Fruit fly (Drosophila melanogaster) whole organism, embryonic: ENCODE measurements around the gene kud.

Source experiments
- Blimp-1 ChIP-seq: fragments of 200-800 bp; sonication (Bioruptor generic); optimal IDR thresholded peaks from 3 replicates; lab custom pipeline; 2018; ENCODE audit warnings: missing biosample characterization, missing genetic modification characterization, mild to moderate bottlenecking, moderate library complexity, missing genetic modification reagents
- CG10979 ChIP-seq: fragments of 200-800 bp; sonication (Bioruptor generic); optimal IDR thresholded peaks from 2 replicates; lab custom pipeline; 2018; ENCODE audit warnings: missing biosample characterization, mild to moderate bottlenecking, missing genetic modification characterization, moderate library complexity
- CG11504 ChIP-seq: fragments of 200-800 bp; sonication (Bioruptor generic); optimal IDR thresholded peaks from 3 replicates; lab custom pipeline; 2019; ENCODE audit warnings: missing biosample characterization, mild to moderate bottlenecking, missing genetic modification characterization, moderate library complexity
- CG11723 ChIP-seq: fragments of 200-800 bp; sonication (Bioruptor generic); optimal IDR thresholded peaks from 2 replicates; lab custom pipeline; 2017; ENCODE audit warnings: missing biosample characterization, mild to moderate bottlenecking, missing genetic modification characterization
- CG13894 ChIP-seq: fragments of 200-800 bp; sonication (Bioruptor generic); optimal IDR thresholded peaks from 3 replicates; lab custom pipeline; 2018; ENCODE audit warnings: missing biosample characterization, mild to moderate bottlenecking, missing genetic modification characterization, moderate library complexity
- CG1603 ChIP-seq: fragments of 200-800 bp; sonication (Bioruptor generic); optimal IDR thresholded peaks from 2 replicates; lab custom pipeline; 2019; ENCODE audit warnings: missing biosample characterization, mild to moderate bottlenecking, missing genetic modification characterization, moderate library complexity
- CG17359 ChIP-seq: fragments of 200-800 bp; sonication (Bioruptor generic); optimal IDR thresholded peaks from 3 replicates; lab custom pipeline; 2018; ENCODE audit warnings: missing biosample characterization, mild to moderate bottlenecking, missing genetic modification characterization, moderate library complexity
- CG17912 ChIP-seq: fragments of 200-800 bp; sonication (Bioruptor generic); optimal IDR thresholded peaks from 2 replicates; lab custom pipeline; 2018; ENCODE audit warnings: missing biosample characterization, mild to moderate bottlenecking, missing genetic modification characterization
- CG2678 ChIP-seq: fragments of 200-800 bp; sonication (Bioruptor generic); optimal IDR thresholded peaks from 3 replicates; lab custom pipeline; 2019; ENCODE audit warnings: missing biosample characterization, mild to moderate bottlenecking, missing genetic modification characterization, moderate library complexity
- CG31441 ChIP-seq: fragments of 200-800 bp; sonication (Bioruptor generic); IDR thresholded peaks from 2 replicates; pipeline ENCODE4 v1.3.6; 2022; ENCODE audit warnings: missing biosample characterization, missing genetic modification characterization
- CG32772 ChIP-seq: fragments of 200-800 bp; sonication (Bioruptor generic); IDR thresholded peaks from 2 replicates; pipeline ENCODE4 v1.3.6; 2022; ENCODE audit warnings: missing biosample characterization, missing genetic modification characterization
- CG8359 ChIP-seq: fragments of 200-800 bp; sonication (Bioruptor generic); optimal IDR thresholded peaks from 2 replicates; lab custom pipeline; 2017; ENCODE audit warnings: missing biosample characterization, mild to moderate bottlenecking, missing genetic modification characterization, borderline replicate concordance
- Drgx ChIP-seq: fragments of 200-800 bp; sonication (Bioruptor generic); IDR thresholded peaks from 2 replicates; pipeline ENCODE4 v1.3.6; 2022; ENCODE audit warnings: missing biosample characterization, missing genetic modification characterization
- HHEX ChIP-seq: fragments of 200-800 bp; sonication (Bioruptor generic); optimal IDR thresholded peaks from 3 replicates; lab custom pipeline; 2017; ENCODE audit warnings: missing biosample characterization, mild to moderate bottlenecking, missing genetic modification characterization, missing genetic modification reagents
- Ptx1 ChIP-seq: fragments of 200-800 bp; sonication (Bioruptor generic); IDR thresholded peaks from 2 replicates; pipeline ENCODE4 v1.3.6; 2022; ENCODE audit warnings: missing biosample characterization, missing genetic modification characterization
- Rfx ChIP-seq: fragments of 200-800 bp; sonication (Bioruptor generic); IDR thresholded peaks from 2 replicates; pipeline ENCODE4 v1.3.6; 2022; ENCODE audit warnings: missing biosample characterization, missing genetic modification characterization
- Rx ChIP-seq: fragments of 200-800 bp; sonication (Bioruptor generic); IDR thresholded peaks from 2 replicates; pipeline ENCODE4 v1.3.6; 2022; ENCODE audit warnings: missing biosample characterization, missing genetic modification characterization
- Sox102F ChIP-seq: fragments of 200-800 bp; sonication (Bioruptor generic); optimal IDR thresholded peaks from 2 replicates; lab custom pipeline; 2018; ENCODE audit warnings: missing biosample characterization, mild to moderate bottlenecking, missing genetic modification characterization, moderate library complexity
- Xbp1 ChIP-seq: fragments of 200-800 bp; sonication (Bioruptor generic); optimal IDR thresholded peaks from 3 replicates; lab custom pipeline; 2016; ENCODE audit warnings: missing biosample characterization, mild to moderate bottlenecking, missing genetic modification characterization
- bigmax ChIP-seq: fragments of 200-800 bp; sonication (Bioruptor generic); optimal IDR thresholded peaks from 2 replicates; lab custom pipeline; 2018; ENCODE audit warnings: missing biosample characterization, mild to moderate bottlenecking, missing genetic modification characterization
- bsh ChIP-seq, 2 experiments: fragments of 200-800 bp; sonication (Bioruptor generic); optimal IDR thresholded peaks; 2 replicates each; lab custom pipeline; 2017 to 2018; ENCODE audit warnings: mild to moderate bottlenecking in 2 of 2, missing biosample characterization in 2 of 2, missing genetic modification characterization in 2 of 2, moderate library complexity in 1 of 2
- cato ChIP-seq: fragments of 200-800 bp; sonication (Bioruptor generic); optimal IDR thresholded peaks from 2 replicates; lab custom pipeline; 2016; ENCODE audit warnings: missing biosample characterization, missing genetic modification characterization, borderline replicate concordance
- cwo ChIP-seq: fragments of 200-800 bp; sonication (Bioruptor generic); optimal IDR thresholded peaks from 3 replicates; lab custom pipeline; 2017; ENCODE audit warnings: missing biosample characterization, missing genetic modification characterization, mild to moderate bottlenecking, moderate library complexity, missing genetic modification reagents
- disco-r ChIP-seq: fragments of 200-800 bp; sonication (Bioruptor generic); optimal IDR thresholded peaks from 2 replicates; lab custom pipeline; 2016; ENCODE audit warnings: missing biosample characterization, missing genetic modification characterization
- dmrt99B ChIP-seq: fragments of 200-800 bp; sonication (Bioruptor generic); optimal IDR thresholded peaks from 2 replicates; lab custom pipeline; 2018; ENCODE audit warnings: missing biosample characterization, mild to moderate bottlenecking, missing genetic modification characterization, moderate library complexity
- fd96Cb ChIP-seq: fragments of 200-800 bp; sonication (Bioruptor generic); optimal IDR thresholded peaks from 2 replicates; lab custom pipeline; 2018; ENCODE audit warnings: missing biosample characterization, mild to moderate bottlenecking, missing genetic modification characterization, moderate library complexity
- gem ChIP-seq: fragments of 200-800 bp; sonication (Bioruptor generic); optimal IDR thresholded peaks from 2 replicates; lab custom pipeline; 2019; ENCODE audit warnings: missing biosample characterization, mild to moderate bottlenecking, missing genetic modification characterization, moderate library complexity
- lilli ChIP-seq: fragments of 200-800 bp; sonication (Bioruptor generic); optimal IDR thresholded peaks from 3 replicates; lab custom pipeline; 2016; ENCODE audit warnings: missing biosample characterization, missing genetic modification characterization
- nmo ChIP-seq: fragments of 200-800 bp; sonication (Bioruptor generic); optimal IDR thresholded peaks from 2 replicates; lab custom pipeline; 2018; ENCODE audit warnings: missing biosample characterization, mild to moderate bottlenecking, missing genetic modification characterization, moderate library complexity
- phol ChIP-seq: fragments of 200-800 bp; sonication (Bioruptor generic); optimal IDR thresholded peaks from 3 replicates; lab custom pipeline; 2018; ENCODE audit warnings: missing biosample characterization, mild to moderate bottlenecking, missing genetic modification characterization, moderate library complexity
- prd ChIP-seq, 3 experiments: fragments of >200 bp in 2 of 3; fragments of 200-800 bp in 1 of 3; sonication (Bioruptor generic) in 1 of 3; optimal IDR thresholded peaks in 2 of 3; IDR thresholded peaks in 1 of 3; 2 replicates in 2 of 3; 3 replicates in 1 of 3; pipeline versions ENCODE4 v1.3.6 to Lab custom; 2017 to 2022; ENCODE audit warnings: missing biosample characterization in 1 of 3, missing genetic modification characterization in 1 of 3
- pzg ChIP-seq: fragments of 200-800 bp; sonication (Bioruptor generic); optimal IDR thresholded peaks from 3 replicates; lab custom pipeline; 2018; ENCODE audit warnings: missing biosample characterization, mild to moderate bottlenecking, missing genetic modification characterization, moderate library complexity
- row ChIP-seq: fragments of 200-800 bp; sonication (Bioruptor generic); IDR thresholded peaks from 3 replicates; pipeline ENCODE4 v1.3.6; 2022; ENCODE audit warnings: missing biosample characterization, missing genetic modification characterization
- zen2 ChIP-seq: fragments of 200-800 bp; sonication (Bioruptor generic); IDR thresholded peaks from 3 replicates; pipeline ENCODE4 v1.3.6; 2022; ENCODE audit warnings: missing biosample characterization, missing genetic modification characterization; ENCODE audit not compliant: partially characterized antibody
- zfh1 ChIP-seq: fragments of 200-800 bp; sonication (Bioruptor generic); IDR thresholded peaks from 3 replicates; pipeline ENCODE4 v1.3.6; 2022; ENCODE audit warnings: missing biosample characterization, missing genetic modification characterization

The kud gene

dm6 chr3L:16893647-16894046 is 48.9 kb upstream of the kud start (continued):
- TF ChIP-seq lilli (GFP tag; lab: Kevin White, UChicago) = peak; percentile 36
- no peak for TF ChIP-seq Rx
- TF ChIP-seq zen2 (GFP tag; lab: Robert Waterston, UW) = no peak
- TF ChIP-seq disco-r (GFP tag; lab: Kevin White, UChicago) = no peak
- TF ChIP-seq CG13894 = no peak
- no peak for TF ChIP-seq Xbp1 (GFP tag; lab: Kevin White, UChicago)
- TF ChIP-seq zfh1 (GFP tag; lab: Robert Waterston, UW) = no peak
- TF ChIP-seq nmo (GFP tag; lab: Kevin White, UChicago) = peak; percentile 21
- TF ChIP-seq gem (tag; lab: Kevin White, UChicago) = peak; percentile 54
- TF ChIP-seq bigmax (GFP tag; lab: Kevin White, UChicago) = no peak
- TF ChIP-seq HHEX (GFP tag; lab: Kevin White, UChicago) = peak; percentile 19
- TF ChIP-seq, all 482 proteins: peak for 64

dm6 chr3L:16892728-16893271 is 48.0 kb upstream of the kud start:
- TF ChIP-seq gem (tag; lab: Kevin White, UChicago) (peak; percentile 35), Sox102F (GFP tag; lab: Kevin White, UChicago) (peak; percentile 37), CG32772 (GFP tag; lab: Robert Waterston, UW) (0 out of 2 replicates have a peak, but pooled peaks have one; percentile 18), prd (optimal IDR thresholded peaks at IDR 0.05; lab: Kevin White, UChicago) (no peak), prd (GFP tag; IDR thresholded peaks at IDR 0.05; lab: Robert Waterston, UW) (peak; percentile 41; the same call in 1 of the 3 replicates), CG17359 (peak; percentile 30), CG8359 (GFP tag; lab: Kevin White, UChicago) (peak; percentile 6), zfh1 (GFP tag; lab: Robert Waterston, UW) (peak; percentile 26; the same call in 1 of the 3 replicates), Blimp-1 (peak; percentile 60), dmrt99B (tag; lab: Kevin White, UChicago) (peak; percentile 35), Rfx (GFP tag; lab: Robert Waterston, UW) (no peak), bsh (GFP tag; optimal IDR thresholded peaks at IDR 0.05; lab: Kevin White, UChicago) (peak in 1 of 2 experiments; percentile 58), Ptx1 (GFP tag; lab: Robert Waterston, UW) (0 out of 2 replicates have a peak, but pooled peaks have one; percentile 9), CG10979 (peak; percentile 14), phol (peak; percentile 14), row (0 out of 3 replicates have a peak, but pooled peaks have one; percentile 16), cato (no peak), CG31441 (GFP tag; lab: Robert Waterston, UW) (0 out of 2 replicates have a peak, but pooled peaks have one; percentile 14), CG2678 (tag; lab: Kevin White, UChicago) (peak; percentile 21), CG17912 (GFP tag; lab: Kevin White, UChicago) (no peak), fd96Cb (tag; lab: Kevin White, UChicago) (peak; percentile 24), CG11504 (tag; lab: Kevin White, UChicago) (peak; percentile 35), pzg (GFP tag; lab: Kevin White, UChicago) (no peak), cwo (GFP tag; lab: Kevin White, UChicago) (no peak), Drgx (peak; percentile 63; the same call in 1 of the 2 replicates), CG11723 (GFP tag; lab: Kevin White, UChicago) (no peak), CG1603 (tag; lab: Kevin White, UChicago) (peak; percentile 25)
